Fruit fly (Drosophila melanogaster): Measurements from ENCODE around the gene Mesh1.
A peak's percentile ranks its signal among the peaks of the same experiment; 100 is the strongest.

The Mesh1 gene

dm6 chr3R:29207012-29207656, 4.8 kb upstream of the Mesh1 start (continued):
- TF ChIP-seq gem (tag; optimal IDR thresholded peaks at IDR 0.05) (peak; percentile 79), Ptx1 (GFP tag; IDR thresholded peaks at IDR 0.05) (peak; percentile 82), CG1233 (GFP tag; optimal IDR thresholded peaks at IDR 0.05) (peak; percentile 47), HLH4C (GFP tag; IDR thresholded peaks at IDR 0.05; ENCODE audit: partially characterized antibody) (no peak), HHEX (GFP tag; optimal IDR thresholded peaks at IDR 0.05) (peak; percentile 45), ttk (GFP tag; IDR thresholded peaks at IDR 0.05) (peak; percentile 60), CG17612 (GFP tag; IDR thresholded peaks at IDR 0.05) (peak; percentile 28; the same call in 1 of the 2 replicates), Dll (GFP tag; IDR thresholded peaks at IDR 0.05; ENCODE audit: partially characterized antibody) (no peak), ato (GFP tag; IDR thresholded peaks at IDR 0.05; ENCODE audit: partially characterized antibody) (no peak), CG10321 (GFP tag; IDR thresholded peaks at IDR 0.05) (peak; percentile 26; the same call in 1 of the 2 replicates), CG7357 (GFP tag; IDR thresholded peaks at IDR 0.05) (peak; percentile 54), CG15696 (tag; optimal IDR thresholded peaks at IDR 0.05) (peak; percentile 37), GATAe (GFP tag; conservative IDR thresholded peaks at IDR 0.05) (no peak), Rx (GFP tag; IDR thresholded peaks at IDR 0.05) (peak; percentile 41; the same call in 1 of the 2 replicates), CG7556 (GFP tag; optimal IDR thresholded peaks at IDR 0.05) (peak; percentile 16), ems (GFP tag; optimal IDR thresholded peaks at IDR 0.05) (no peak), Atf6 (GFP tag; IDR thresholded peaks at IDR 0.05) (peak; percentile 65), CG17328 (GFP tag; IDR thresholded peaks at IDR 0.05) (peak; percentile 75), Dref (GFP tag; IDR thresholded peaks at IDR 0.05) (no peak), CG9727 (GFP tag; optimal IDR thresholded peaks at IDR 0.05) (peak; percentile 9), Bdp1 (GFP tag; optimal IDR thresholded peaks at IDR 0.05) (no peak), bowl (GFP tag; IDR thresholded peaks at IDR 0.05) (peak; percentile 39; the same call in 1 of the 2 replicates), CG3065 (GFP tag; optimal IDR thresholded peaks at IDR 0.05) (no peak), gsb (GFP tag; IDR thresholded peaks at IDR 0.05) (0 out of 2 replicates have a peak, but pooled peaks have one; percentile 34), CG18011 (GFP tag; optimal IDR thresholded peaks at IDR 0.05) (no peak), eyg (GFP tag; optimal IDR thresholded peaks at IDR 0.05) (no peak), CG6683 (GFP tag; optimal IDR thresholded peaks at IDR 0.05) (no peak), sim (GFP tag; IDR thresholded peaks at IDR 0.05) (no peak), pho (GFP tag; optimal IDR thresholded peaks at IDR 0.05) (no peak), ind (GFP tag; optimal IDR thresholded peaks at IDR 0.05) (peak; percentile 70), rib (GFP tag; IDR thresholded peaks at IDR 0.05) (no peak), gro (GFP tag; optimal IDR thresholded peaks at IDR 0.05) (no peak), az2 (GFP tag; optimal IDR thresholded peaks at IDR 0.05) (peak; percentile 38), Nf-YC (tag; optimal IDR thresholded peaks at IDR 0.05) (peak; percentile 39), CG11247 (GFP tag; IDR thresholded peaks at IDR 0.05) (peak; percentile 47; the same call in 1 of the 2 replicates), hth (optimal IDR thresholded peaks at IDR 0.05) (no peak), esg (GFP tag; conservative IDR thresholded peaks at IDR 0.05) (peak; percentile 79), CG8359 (GFP tag; optimal IDR thresholded peaks at IDR 0.05; ENCODE audit: borderline replicate concordance) (no peak), CG12391 (tag; optimal IDR thresholded peaks at IDR 0.05) (peak; percentile 50), zen (tag; optimal IDR thresholded peaks at IDR 0.05) (peak; percentile 3), CG7786 (GFP tag; optimal IDR thresholded peaks at IDR 0.05) (no peak), CG6854 (GFP tag; optimal IDR thresholded peaks at IDR 0.05) (peak; percentile 24), NC2α (GFP tag; optimal IDR thresholded peaks at IDR 0.05) (no peak), HLH54F (GFP tag; optimal IDR thresholded peaks at IDR 0.05) (no peak), H15 (GFP tag; IDR thresholded peaks at IDR 0.05) (peak; percentile 66; the same call in 1 of the 3 replicates), row (GFP tag; IDR thresholded peaks at IDR 0.05) (peak; percentile 86), Blimp-1 (GFP tag; optimal IDR thresholded peaks at IDR 0.05) (peak; percentile 47), fd96Cb (tag; optimal IDR thresholded peaks at IDR 0.05) (peak; percentile 60), CG4282 (GFP tag; optimal IDR thresholded peaks at IDR 0.05) (no peak), Adf1 (GFP tag; IDR thresholded peaks at IDR 0.05) (0 out of 2 replicates have a peak, but pooled peaks have one; percentile 33)
